Fruit fly (Drosophila melanogaster): ENCODE data around the gene TSG101.

The TSG101 gene

DNA sequence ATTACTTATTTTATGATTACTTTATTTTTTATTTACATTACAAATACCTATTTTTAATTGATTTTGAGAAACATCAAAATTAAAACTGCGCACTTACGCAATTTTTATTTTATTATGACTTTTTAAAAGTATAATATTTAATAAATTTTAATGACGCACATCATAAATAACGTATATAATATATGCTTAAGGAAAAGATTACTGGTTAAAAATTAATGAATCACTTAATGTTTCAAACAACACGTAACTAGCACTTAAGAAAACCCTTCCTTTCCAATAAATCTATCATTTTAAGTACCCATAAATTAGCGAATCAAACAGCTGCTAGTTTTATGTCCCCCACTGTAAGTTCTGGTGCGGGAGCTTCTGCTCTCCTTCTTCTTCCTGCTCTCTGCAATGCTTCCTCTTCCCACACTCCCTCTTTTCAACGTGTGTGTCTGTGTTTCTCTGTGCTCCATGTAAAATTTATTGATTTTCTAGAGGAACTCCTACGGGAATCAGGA lies 35.2 kb upstream of the TSG101 start (continued):
- TF ChIP-seq Asciz (GFP tag; optimal IDR thresholded peaks at IDR 0.05) = peak; percentile 35
- no peak for TF ChIP-seq CG33213 (GFP tag; optimal IDR thresholded peaks at IDR 0.05)
- TF ChIP-seq Mrtf (GFP tag; IDR thresholded peaks at IDR 0.05) = 0 out of 3 replicates have a peak, but pooled peaks have one; percentile 12
- TF ChIP-seq CG8388 (GFP tag; optimal IDR thresholded peaks at IDR 0.05) = peak; percentile 58
- peak; percentile 11 for TF ChIP-seq Hsf (GFP tag; optimal IDR thresholded peaks at IDR 0.05)
- 0 out of 3 replicates have a peak, but pooled peaks have one; percentile 9 for TF ChIP-seq zfh1 (GFP tag; IDR thresholded peaks at IDR 0.05)
- TF ChIP-seq sqz (GFP tag; optimal IDR thresholded peaks at IDR 0.05) = peak; percentile 34
- peak; percentile 70 for TF ChIP-seq row (GFP tag; IDR thresholded peaks at IDR 0.05)
- TF ChIP-seq exex (tag; optimal IDR thresholded peaks at IDR 0.05) = no peak
- peak; percentile 38 for TF ChIP-seq trem (tag; optimal IDR thresholded peaks at IDR 0.05)
- TF ChIP-seq NfI (GFP tag; optimal IDR thresholded peaks at IDR 0.05) = peak; percentile 68
- TF ChIP-seq CG1529 (GFP tag; optimal IDR thresholded peaks at IDR 0.05) = peak; percentile 58
- no peak for TF ChIP-seq crc (GFP tag; optimal IDR thresholded peaks at IDR 0.05)
- peak; percentile 73 for TF ChIP-seq CG10147 (GFP tag; optimal IDR thresholded peaks at IDR 0.05)
- TF ChIP-seq E2f1 (GFP tag; IDR thresholded peaks at IDR 0.05) = peak; percentile 20; the same call in 1 of the 2 replicates
- peak; percentile 76 for TF ChIP-seq CG9437 (GFP tag; optimal IDR thresholded peaks at IDR 0.05)
- TF ChIP-seq CG18764 (GFP tag; optimal IDR thresholded peaks at IDR 0.05) = peak; percentile 43
- TF ChIP-seq BEAF-32 (GFP tag; optimal IDR thresholded peaks at IDR 0.05) = no peak
- no peak for TF ChIP-seq CG11560 (tag; IDR thresholded peaks at IDR 0.05)
- peak; percentile 67; the same call in 2 of the 3 replicates for TF ChIP-seq CG11456 (GFP tag; IDR thresholded peaks at IDR 0.05)
- peak; percentile 40; the same call in 1 of the 3 replicates for TF ChIP-seq ken (GFP tag; IDR thresholded peaks at IDR 0.05)
- peak; percentile 47 for TF ChIP-seq CG4820 (GFP tag; optimal IDR thresholded peaks at IDR 0.05)
- TF ChIP-seq CG6254 (GFP tag; optimal IDR thresholded peaks at IDR 0.05) = peak; percentile 49
- TF ChIP-seq CG11504 (tag; optimal IDR thresholded peaks at IDR 0.05) = peak; percentile 87
- peak; percentile 55; the same call in 1 of the 2 replicates for TF ChIP-seq CG17328 (GFP tag; IDR thresholded peaks at IDR 0.05)
- TF ChIP-seq gcm2 (GFP tag; optimal IDR thresholded peaks at IDR 0.05) = no peak
- peak; percentile 26 for TF ChIP-seq CG15514 (GFP tag; optimal IDR thresholded peaks at IDR 0.05)
- TF ChIP-seq sens-2 (GFP tag; IDR thresholded peaks at IDR 0.05) = 0 out of 2 replicates have a peak, but pooled peaks have one; percentile 21
- TF ChIP-seq grau (tag; optimal IDR thresholded peaks at IDR 0.05) = peak; percentile 80
- no peak for TF ChIP-seq Myb (GFP tag; optimal IDR thresholded peaks at IDR 0.05)
- TF ChIP-seq phol (tag; optimal IDR thresholded peaks at IDR 0.05) = peak; percentile 83
- no peak for TF ChIP-seq otp (GFP tag; IDR thresholded peaks at IDR 0.05)
- TF ChIP-seq Doc2 (GFP tag; IDR thresholded peaks at IDR 0.05) = no peak
- TF ChIP-seq seq (GFP tag; IDR thresholded peaks at IDR 0.05) = peak; percentile 49; the same call in 1 of the 2 replicates
- peak in 1 of 2 experiments; percentile 53 for TF ChIP-seq dpn (GFP tag; optimal IDR thresholded peaks at IDR 0.05)
- no peak for TF ChIP-seq da (GFP tag; optimal IDR thresholded peaks at IDR 0.05)
- peak; percentile 48 for TF ChIP-seq tin (GFP tag; optimal IDR thresholded peaks at IDR 0.05)
- TF ChIP-seq wor (GFP tag; IDR thresholded peaks at IDR 0.05) = 0 out of 2 replicates have a peak, but pooled peaks have one; percentile 34
- peak; percentile 61 for TF ChIP-seq tio (GFP tag; optimal IDR thresholded peaks at IDR 0.05)
- peak; percentile 27 for TF ChIP-seq Taf1 (GFP tag; IDR thresholded peaks at IDR 0.05)
- TF ChIP-seq hb (GFP tag; IDR thresholded peaks at IDR 0.05; ENCODE audit: partially characterized antibody) = no peak
- TF ChIP-seq CG13123 (GFP tag; optimal IDR thresholded peaks at IDR 0.05) = no peak
- no peak for TF ChIP-seq CG4854 (GFP tag; optimal IDR thresholded peaks at IDR 0.05)
- peak; percentile 3 for TF ChIP-seq lilli (GFP tag; optimal IDR thresholded peaks at IDR 0.05)
- peak in 1 of 2 experiments; percentile 27 for TF ChIP-seq Trl (optimal IDR thresholded peaks at IDR 0.05)
- TF ChIP-seq Trl (GFP tag; optimal IDR thresholded peaks at IDR 0.05) = no peak
- peak; percentile 49 for TF ChIP-seq Usf (GFP tag; optimal IDR thresholded peaks at IDR 0.05)
- peak; percentile 70 for TF ChIP-seq nmo (GFP tag; optimal IDR thresholded peaks at IDR 0.05)
- no peak for TF ChIP-seq gro (GFP tag; optimal IDR thresholded peaks at IDR 0.05)
- peak; percentile 75 for TF ChIP-seq CG8924 (tag; optimal IDR thresholded peaks at IDR 0.05)
- peak; percentile 89 for TF ChIP-seq CG18262 (tag; optimal IDR thresholded peaks at IDR 0.05)
